Fruit fly (Drosophila melanogaster) whole organism, wandering third instar larva: ENCODE data around the gene MED11.
A peak's percentile ranks its signal among the peaks of the same experiment; 100 is the strongest.

Source experiments
- Abd-B ChIP-seq: fragments of >200 bp; optimal IDR thresholded peaks from 2 replicates; lab custom pipeline; 2017; ENCODE audit warnings: missing biosample characterization, missing genetic modification characterization
- CG32264 ChIP-seq: fragments of 200-800 bp; sonication (Bioruptor generic); optimal IDR thresholded peaks from 2 replicates; lab custom pipeline; 2016; ENCODE audit warnings: missing biosample characterization, missing genetic modification characterization
- CG9705 ChIP-seq: fragments of 200-800 bp; sonication (Bioruptor generic); optimal IDR thresholded peaks from 2 replicates; lab custom pipeline; 2018; ENCODE audit warnings: missing biosample characterization, mild to moderate bottlenecking, missing genetic modification characterization
- CrebA ChIP-seq: fragments of 200-800 bp; sonication (Bioruptor generic); optimal IDR thresholded peaks from 2 replicates; lab custom pipeline; 2016; ENCODE audit warnings: missing biosample characterization, mild to moderate bottlenecking, missing genetic modification characterization, borderline replicate concordance
- Dfd ChIP-seq: fragments of >200 bp; optimal IDR thresholded peaks from 2 replicates; lab custom pipeline; 2017; ENCODE audit warnings: missing biosample characterization, missing genetic modification characterization
- Dif ChIP-seq: fragments of 200-275, 200-300 bp; sonication (Bioruptor generic); optimal IDR thresholded peaks from 2 replicates; lab custom pipeline; 2018; ENCODE audit warnings: missing biosample characterization, missing genetic modification characterization; ENCODE audit not compliant: partially characterized antibody
- GATAd ChIP-seq: sonication (Bioruptor generic); optimal IDR thresholded peaks from 2 replicates; lab custom pipeline; 2016; ENCODE audit warnings: missing biosample characterization, missing genetic modification characterization
- HLH106 ChIP-seq: fragments of 200-800 bp; optimal IDR thresholded peaks from 3 replicates; lab custom pipeline; 2019; ENCODE audit warnings: missing biosample characterization, mild to moderate bottlenecking, missing genetic modification characterization, moderate library complexity
- Hnf4 ChIP-seq: fragments of 200-800 bp; sonication (Bioruptor generic); optimal IDR thresholded peaks from 2 replicates; lab custom pipeline; 2016; ENCODE audit warnings: missing biosample characterization, mild to moderate bottlenecking, missing genetic modification characterization
- Hr78 ChIP-seq: fragments of >200 bp; optimal IDR thresholded peaks from 2 replicates; lab custom pipeline; 2017; ENCODE audit warnings: missing biosample characterization, missing genetic modification characterization
- Hr83 ChIP-seq: fragments of 200-300 bp; sonication (Bioruptor generic); optimal IDR thresholded peaks from 2 replicates; lab custom pipeline; 2016; ENCODE audit warnings: missing biosample characterization, mild to moderate bottlenecking, missing genetic modification characterization, moderate library complexity; ENCODE audit not compliant: poor library complexity, severe bottlenecking
- Jra ChIP-seq: sonication (Bioruptor generic); optimal IDR thresholded peaks from 2 replicates; lab custom pipeline; 2016; ENCODE audit warnings: missing biosample characterization, missing genetic modification characterization
- Mio ChIP-seq: sonication (Bioruptor generic); optimal IDR thresholded peaks from 2 replicates; lab custom pipeline; 2016; ENCODE audit warnings: missing biosample characterization, missing genetic modification characterization
- Myc ChIP-seq: fragments of >200 bp; optimal IDR thresholded peaks from 2 replicates; lab custom pipeline; 2017
- N ChIP-seq: fragments of >200 bp; optimal IDR thresholded peaks from 2 replicates; lab custom pipeline; 2018; ENCODE audit warnings: missing biosample characterization, missing external identifiers, missing genetic modification characterization
- OdsH ChIP-seq: fragments of 200-800 bp; sonication (Bioruptor generic); optimal IDR thresholded peaks from 2 replicates; lab custom pipeline; 2016; ENCODE audit warnings: missing biosample characterization, mild to moderate bottlenecking, missing genetic modification characterization
- Rel ChIP-seq, 2 experiments: fragments of 200-800 bp; sonication (Bioruptor generic) in 1 of 2; optimal IDR thresholded peaks; 2 replicates in 1 of 2; 3 replicates in 1 of 2; lab custom pipeline; 2016 to 2019; ENCODE audit warnings: mild to moderate bottlenecking in 2 of 2, missing biosample characterization in 2 of 2, missing genetic modification characterization in 2 of 2, moderate library complexity in 1 of 2
- Sp1 ChIP-seq: fragments of 200-800 bp; sonication (Bioruptor generic); optimal IDR thresholded peaks from 3 replicates; lab custom pipeline; 2019; ENCODE audit warnings: missing biosample characterization, mild to moderate bottlenecking, missing genetic modification characterization, moderate library complexity
- Vsx2 ChIP-seq: fragments of 200-300, 225-300 bp; sonication (Bioruptor generic); optimal IDR thresholded peaks from 2 replicates; lab custom pipeline; 2018; ENCODE audit warnings: missing biosample characterization, missing genetic modification characterization; ENCODE audit not compliant: partially characterized antibody
- br ChIP-seq: fragments of 200-800 bp; sonication (Bioruptor generic); optimal IDR thresholded peaks from 2 replicates; lab custom pipeline; 2016; ENCODE audit warnings: missing biosample characterization, missing genetic modification characterization
- dl ChIP-seq, 2 experiments: fragments of 175-275, 200-275 bp in 1 of 2; fragments of 200-275 bp in 1 of 2; sonication (Bioruptor generic); optimal IDR thresholded peaks; lab custom pipeline; 2018; ENCODE audit warnings: mild to moderate bottlenecking in 2 of 2, missing biosample characterization in 2 of 2, missing genetic modification characterization in 2 of 2, moderate library complexity in 2 of 2; ENCODE audit not compliant: partially characterized antibody in 2 of 2, insufficient read depth in 1 of 2
- dsf ChIP-seq: sonication (Bioruptor generic); optimal IDR thresholded peaks from 2 replicates; lab custom pipeline; 2016; ENCODE audit warnings: missing biosample characterization, missing genetic modification characterization, borderline replicate concordance
- ey ChIP-seq: fragments of 200-800 bp; sonication (Bioruptor generic); optimal IDR thresholded peaks from 2 replicates; lab custom pipeline; 2016; ENCODE audit warnings: missing biosample characterization, missing genetic modification characterization
- foxo ChIP-seq, 2 experiments: fragments of 200-800 bp; sonication (Bioruptor generic); optimal IDR thresholded peaks; 2 replicates in 1 of 2; 3 replicates in 1 of 2; lab custom pipeline; 2016 to 2017; ENCODE audit warnings: missing biosample characterization in 2 of 2, missing genetic modification characterization in 2 of 2
- fru ChIP-seq: fragments of 200-800 bp; sonication (Bioruptor generic); optimal IDR thresholded peaks from 3 replicates; lab custom pipeline; 2016; ENCODE audit warnings: missing biosample characterization, mild to moderate bottlenecking, missing genetic modification characterization
- h ChIP-seq: fragments of 200-800 bp; sonication (Bioruptor generic); optimal IDR thresholded peaks from 3 replicates; lab custom pipeline; 2016; ENCODE audit warnings: missing biosample characterization, mild to moderate bottlenecking, missing genetic modification characterization
- jim ChIP-seq: fragments of 175-275, 200-325 bp; sonication (Bioruptor generic); optimal IDR thresholded peaks from 2 replicates; lab custom pipeline; 2016; ENCODE audit warnings: missing biosample characterization, mild to moderate bottlenecking, missing genetic modification characterization
- pan ChIP-seq: fragments of >200 bp; optimal IDR thresholded peaks from 2 replicates; lab custom pipeline; 2017
- psq ChIP-seq: fragments of 200-800 bp; sonication (Bioruptor generic); optimal IDR thresholded peaks from 3 replicates; lab custom pipeline; 2017; ENCODE audit warnings: missing biosample characterization, mild to moderate bottlenecking, missing genetic modification characterization, moderate library complexity
- rgr ChIP-seq: fragments of 200-800 bp; sonication (Bioruptor generic); optimal IDR thresholded peaks from 3 replicates; lab custom pipeline; 2016; ENCODE audit warnings: missing biosample characterization, mild to moderate bottlenecking, missing genetic modification characterization
- sage ChIP-seq: fragments of 200-800 bp; sonication (Bioruptor generic); optimal IDR thresholded peaks from 2 replicates; lab custom pipeline; 2016; ENCODE audit warnings: missing biosample characterization, mild to moderate bottlenecking, missing genetic modification characterization
- sv ChIP-seq: fragments of 200-800 bp; sonication (Bioruptor generic); optimal IDR thresholded peaks from 3 replicates; lab custom pipeline; 2016; ENCODE audit warnings: missing biosample characterization, missing genetic modification characterization
- tai ChIP-seq: sonication (Bioruptor generic); optimal IDR thresholded peaks from 2 replicates; lab custom pipeline; 2016; ENCODE audit warnings: missing biosample characterization, missing genetic modification characterization
- usp ChIP-seq: fragments of >200 bp; optimal IDR thresholded peaks from 2 replicates; lab custom pipeline; 2017; ENCODE audit warnings: missing biosample characterization, missing genetic modification characterization
- woc ChIP-seq: sonication (Bioruptor generic); optimal IDR thresholded peaks from 2 replicates; lab custom pipeline; 2016; ENCODE audit warnings: missing biosample characterization, mild to moderate bottlenecking, missing genetic modification characterization

MED11 gene

DNA sequence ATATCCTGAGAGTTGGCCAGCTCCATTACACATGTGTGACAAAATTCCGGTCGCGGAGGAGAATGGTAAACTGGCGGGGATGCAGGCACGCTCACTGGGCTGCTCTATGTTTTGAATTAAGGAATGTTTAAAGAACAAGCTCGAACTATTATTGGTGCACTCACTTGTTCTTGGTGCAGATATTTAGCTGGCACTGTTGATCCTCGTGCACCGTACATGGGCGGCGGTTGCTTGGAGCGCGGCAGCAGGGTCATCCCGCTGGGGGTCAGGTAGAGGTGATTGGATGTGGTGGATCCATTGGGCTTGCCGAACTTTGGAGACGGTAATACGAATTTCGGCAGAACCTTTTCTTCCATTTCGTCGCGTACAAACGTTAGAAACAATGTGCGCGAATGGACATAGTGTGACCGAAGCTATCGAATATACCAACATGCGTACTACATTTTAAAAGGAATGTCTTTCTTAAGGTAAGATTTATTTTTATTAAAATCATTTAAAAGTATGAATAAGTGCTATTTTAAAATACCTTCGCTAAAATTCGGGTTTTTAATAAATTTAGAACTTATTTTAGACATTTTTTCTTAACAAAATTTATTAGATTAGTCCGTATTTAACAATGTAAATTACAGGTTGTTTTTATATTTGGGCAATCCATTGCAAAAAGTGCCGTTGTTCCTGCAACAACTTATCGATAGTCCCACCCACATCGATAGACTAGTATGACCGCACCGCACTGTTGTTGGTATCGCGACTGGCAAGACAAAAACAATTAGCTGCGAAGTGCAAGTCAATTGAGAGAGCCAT lies 2.5 kb downstream of the MED11 start, which contains the start of the genes Nufip and Atg3:
Gene Nufip (minus strand): TSS at position 415 of the 804 bp plus-strand sequence.
Gene Atg3 (plus strand): TSS at position 735 of the 804 bp plus-strand sequence.
- no peak for TF ChIP-seq Dif (GFP tag; lab: Kevin White, UChicago)
- TF ChIP-seq dl (GFP tag; optimal IDR thresholded peaks at IDR 0.05; lab: Kevin White, UChicago; ENCODE audit: insufficient read depth in 1 of 2, partially characterized antibody in 2 of 2) = no peak
- no peak for TF ChIP-seq Hr83
- peak; percentile 52 for TF ChIP-seq HLH106 (tag; lab: Kevin White, UChicago)
- TF ChIP-seq CrebA (GFP tag; lab: Kevin White, UChicago) = no peak
- TF ChIP-seq Sp1 (GFP tag; lab: Kevin White, UChicago) = peak; percentile 28
- no peak for TF ChIP-seq h (GFP tag; lab: Kevin White, UChicago)
- peak; percentile 22 for TF ChIP-seq rgr (GFP tag; lab: Kevin White, UChicago)
- no peak for TF ChIP-seq Rel (GFP tag; optimal IDR thresholded peaks at IDR 0.05; lab: Kevin White, UChicago)
- TF ChIP-seq Rel (tag; optimal IDR thresholded peaks at IDR 0.05; lab: Kevin White, UChicago) = no peak
- no peak for TF ChIP-seq OdsH
- TF ChIP-seq psq = peak; percentile 46
- TF ChIP-seq GATAd = no peak
- no peak for TF ChIP-seq usp (GFP tag; lab: Kevin White, UChicago)
- peak; percentile 51 for TF ChIP-seq tai (GFP tag; lab: Kevin White, UChicago)
- no peak for TF ChIP-seq Dfd (GFP tag; lab: Kevin White, UChicago)
- no peak for TF ChIP-seq pan (lab: Kevin White, UChicago)
- TF ChIP-seq Myc (lab: Kevin White, UChicago) = no peak
- peak; percentile 20 for TF ChIP-seq ey (GFP tag; lab: Kevin White, UChicago)
- TF ChIP-seq Hnf4 = peak; percentile 7
- no peak for TF ChIP-seq CG32264 (GFP tag; lab: Kevin White, UChicago)
- no peak for TF ChIP-seq dsf (GFP tag; lab: Kevin White, UChicago)
- no peak for TF ChIP-seq Hr78 (GFP tag; lab: Kevin White, UChicago)
- peak in 1 of 2 experiments; percentile 3 for TF ChIP-seq foxo (GFP tag; optimal IDR thresholded peaks at IDR 0.05; lab: Kevin White, UChicago)
- TF ChIP-seq N (GFP tag; lab: Kevin White, UChicago) = no peak
- TF ChIP-seq Jra (GFP tag; lab: Kevin White, UChicago) = peak; percentile 4
- TF ChIP-seq woc = peak; percentile 51
- TF ChIP-seq Vsx2 (GFP tag; lab: Kevin White, UChicago) = no peak
- peak; percentile 49 for TF ChIP-seq sv (GFP tag; lab: Kevin White, UChicago)
- TF ChIP-seq br (GFP tag; lab: Kevin White, UChicago) = no peak
- TF ChIP-seq fru = no peak
- TF ChIP-seq jim (GFP tag; lab: Kevin White, UChicago) = no peak

DNA sequence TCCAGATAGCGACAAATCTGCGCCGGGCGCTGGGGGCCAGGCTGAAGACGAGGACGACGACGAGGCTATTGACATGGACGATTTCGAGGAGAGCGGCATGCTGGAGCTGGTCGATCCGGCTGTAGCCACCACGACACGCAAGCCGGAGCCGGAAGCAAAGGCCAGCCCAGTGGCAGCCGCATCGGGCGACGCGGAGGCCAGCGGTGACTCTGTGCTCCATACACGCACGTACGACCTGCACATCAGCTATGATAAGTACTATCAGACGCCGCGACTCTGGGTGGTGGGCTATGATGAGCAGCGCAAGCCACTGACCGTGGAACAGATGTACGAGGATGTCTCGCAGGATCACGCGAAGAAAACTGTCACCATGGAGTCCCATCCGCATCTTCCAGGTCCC lies 4.2 kb downstream of the MED11 start:
- TF ChIP-seq GATAd = no peak
- no peak for TF ChIP-seq Myc (lab: Kevin White, UChicago)
- no peak for TF ChIP-seq Jra (GFP tag; lab: Kevin White, UChicago)
- no peak for TF ChIP-seq Dfd (GFP tag; lab: Kevin White, UChicago)
- TF ChIP-seq pan (lab: Kevin White, UChicago) = no peak
- TF ChIP-seq Abd-B (GFP tag; lab: Kevin White, UChicago) = no peak
- TF ChIP-seq sage = no peak
- no peak for TF ChIP-seq Mio (GFP tag; lab: Kevin White, UChicago)
- TF ChIP-seq HLH106 (tag; lab: Kevin White, UChicago) = no peak
- no peak for TF ChIP-seq CG9705 (GFP tag; lab: Kevin White, UChicago)
- no peak for TF ChIP-seq dsf (GFP tag; lab: Kevin White, UChicago)
- no peak for TF ChIP-seq Dif (GFP tag; lab: Kevin White, UChicago)
- TF ChIP-seq fru = no peak
- TF ChIP-seq Hnf4 = no peak
- TF ChIP-seq rgr (GFP tag; lab: Kevin White, UChicago) = no peak
- no peak for TF ChIP-seq jim (GFP tag; lab: Kevin White, UChicago)
